Worm (Caenorhabditis elegans) whole organism, late embryonic: Measurements from ENCODE around the gene nac-2.

Experiments
- C08G9.2 ChIP-seq: sonication (generic microtip); optimal IDR thresholded peaks from 2 replicates; lab custom pipeline; 2016; ENCODE audit warnings: mild to moderate bottlenecking, missing genetic modification characterization, moderate library complexity, missing compliant biosample characterization
- ama-1 ChIP-seq: fragments of 150-350 bp; optimal IDR thresholded peaks from 2 replicates; lab custom pipeline; 2014
- elt-4 ChIP-seq: sonication (generic microtip); optimal IDR thresholded peaks from 2 replicates; lab custom pipeline; 2016; ENCODE audit warnings: missing genetic modification characterization, missing compliant biosample characterization
- lin-11 ChIP-seq: fragments of 200-800 bp; sonication (Bioruptor generic); optimal IDR thresholded peaks from 2 replicates; lab custom pipeline; 2018; ENCODE audit warnings: mild to moderate bottlenecking, missing genetic modification characterization, missing compliant biosample characterization
- nhr-11 ChIP-seq: fragments of 150-350 bp; optimal IDR thresholded peaks from 2 replicates; lab custom pipeline; 2014; ENCODE audit warnings: missing biosample characterization, missing genetic modification characterization
- nhr-232 ChIP-seq: sonication (generic microtip); optimal IDR thresholded peaks from 2 replicates; lab custom pipeline; 2016; ENCODE audit warnings: missing genetic modification characterization, missing compliant biosample characterization
- npax-4 ChIP-seq: sonication (generic microtip); optimal IDR thresholded peaks from 2 replicates; lab custom pipeline; 2016; ENCODE audit warnings: missing genetic modification characterization, missing compliant biosample characterization
- pag-3 ChIP-seq: sonication (generic microtip); optimal IDR thresholded peaks from 2 replicates; lab custom pipeline; 2016; ENCODE audit warnings: missing compliant biosample characterization, missing genetic modification characterization, borderline replicate concordance
- pqm-1 ChIP-seq: sonication (generic microtip); optimal IDR thresholded peaks from 2 replicates; lab custom pipeline; 2016; ENCODE audit warnings: missing genetic modification characterization, missing compliant biosample characterization
- ref-2 ChIP-seq: sonication (generic microtip); optimal IDR thresholded peaks from 2 replicates; lab custom pipeline; 2016; ENCODE audit warnings: missing genetic modification characterization, missing compliant biosample characterization
- sdc-2 ChIP-seq: sonication (generic microtip); optimal IDR thresholded peaks from 2 replicates; lab custom pipeline; 2016; ENCODE audit warnings: missing genotype, missing genetic modification characterization, missing compliant biosample characterization
- unc-55 ChIP-seq: sonication (generic microtip); optimal IDR thresholded peaks from 2 replicates; lab custom pipeline; 2017; ENCODE audit warnings: missing biosample characterization, missing genetic modification reagents, missing genetic modification characterization

DNA sequence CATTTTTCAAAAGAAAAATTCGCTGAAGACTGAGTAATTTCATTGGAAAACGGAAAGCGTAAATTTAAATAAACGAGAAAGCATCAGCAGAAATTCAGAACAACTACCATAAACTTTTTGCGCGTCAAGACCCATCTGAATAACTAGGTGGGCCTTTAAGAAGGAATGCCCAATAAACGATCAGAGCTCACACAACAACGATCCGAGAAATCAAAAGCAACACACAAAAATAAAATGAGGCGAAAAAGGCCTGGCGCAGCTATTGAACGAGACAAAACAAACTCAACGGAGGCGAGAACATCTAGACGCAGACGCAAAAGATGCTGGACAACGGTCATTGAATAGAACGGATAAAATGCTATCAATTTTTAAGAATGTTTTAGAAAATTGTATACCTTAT, 44.2 kb downstream of the nac-2 start:
- TF ChIP-seq pag-3 (tag; lab: Kevin White, UChicago) (no peak), pqm-1 (no peak), elt-4 (tag; lab: Kevin White, UChicago) (no peak), nhr-11 (tag; lab: Kevin White, UChicago) (no peak), nhr-232 (tag; lab: Kevin White, UChicago) (no peak), unc-55 (GFP tag; lab: Kevin White, UChicago) (no peak), lin-11 (tag; lab: Kevin White, UChicago) (no peak), ama-1 (lab: Kevin White, UChicago) (no peak), sdc-2 (tag; lab: Kevin White, UChicago) (no peak), npax-4 (tag; lab: Kevin White, UChicago) (no peak), C08G9.2 (tag; lab: Kevin White, UChicago) (no peak), ref-2 (tag; lab: Kevin White, UChicago) (no peak)
